Fruit fly (Drosophila melanogaster): ENCODE data around the gene Deaf1.
A peak's percentile ranks its signal among the peaks of the same experiment; 100 is the strongest.

Gene Deaf1

DNA sequence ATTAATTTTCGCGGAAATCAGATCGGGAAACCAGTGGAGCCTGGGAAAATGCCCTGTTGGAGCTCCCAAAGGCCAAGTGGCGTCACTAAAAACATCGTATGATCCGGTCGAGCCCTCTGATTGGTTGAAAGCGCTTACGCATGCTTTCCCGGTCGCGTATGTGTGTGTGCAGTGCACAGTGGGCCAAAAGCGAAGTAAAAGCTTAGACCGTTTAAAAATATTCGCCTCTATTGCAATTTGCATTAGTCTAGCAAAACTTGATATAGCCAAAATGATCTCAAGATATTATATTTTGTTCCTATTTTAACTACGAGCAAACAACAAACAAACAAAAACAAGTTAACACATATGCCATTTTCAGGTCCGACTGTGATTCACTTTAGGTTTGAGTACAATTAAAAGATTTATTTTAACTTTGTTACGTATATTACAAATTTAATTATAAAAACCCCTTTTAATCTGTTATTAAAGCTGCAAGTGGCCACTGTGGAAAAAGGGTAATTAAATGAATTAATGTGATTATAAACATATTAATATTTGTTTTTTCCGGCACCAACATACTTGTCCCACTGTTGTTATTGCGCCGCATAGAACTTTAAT lies 23.7 kb upstream of the Deaf1 start (continued):
- TF ChIP-seq C15 (GFP tag; IDR thresholded peaks at IDR 0.05) (0 out of 3 replicates have a peak, but pooled peaks have one; percentile 11), CG30403 (GFP tag; optimal IDR thresholded peaks at IDR 0.05) (peak; percentile 88), bsh (GFP tag; optimal IDR thresholded peaks at IDR 0.05) (peak; percentile 74 to 93), Asciz (GFP tag; optimal IDR thresholded peaks at IDR 0.05) (peak; percentile 85), CG12236 (GFP tag; optimal IDR thresholded peaks at IDR 0.05) (peak; percentile 47), Vsx1 (GFP tag; optimal IDR thresholded peaks at IDR 0.05) (no peak), scrt (GFP tag; optimal IDR thresholded peaks at IDR 0.05) (peak; percentile 76), ranshi (GFP tag; IDR thresholded peaks at IDR 0.05) (peak; percentile 43), CG16863 (GFP tag; optimal IDR thresholded peaks at IDR 0.05) (peak; percentile 79), CG8089 (GFP tag; optimal IDR thresholded peaks at IDR 0.05) (peak; percentile 63), fru (optimal IDR thresholded peaks at IDR 0.05) (no peak), HLH54F (GFP tag; optimal IDR thresholded peaks at IDR 0.05) (peak; percentile 74), Ssrp (tag; optimal IDR thresholded peaks at IDR 0.05) (peak; percentile 83), bigmax (GFP tag; optimal IDR thresholded peaks at IDR 0.05) (no peak), kay (GFP tag; optimal IDR thresholded peaks at IDR 0.05) (peak; percentile 87), CG6791 (GFP tag; IDR thresholded peaks at IDR 0.05; ENCODE audit: partially characterized antibody) (no peak; the same call in 2 of the 3 replicates), CG5180 (GFP tag; optimal IDR thresholded peaks at IDR 0.05) (peak; percentile 84), dysf (GFP tag; IDR thresholded peaks at IDR 0.05) (peak; percentile 81; the same call in 2 of the 3 replicates), ttk (GFP tag; IDR thresholded peaks at IDR 0.05) (no peak; the same call in 1 of the 2 replicates), mirr (GFP tag; optimal IDR thresholded peaks at IDR 0.05) (peak; percentile 52), CG15479 (GFP tag; optimal IDR thresholded peaks at IDR 0.05) (no peak), CG7928 (GFP tag; optimal IDR thresholded peaks at IDR 0.05) (peak; percentile 3), Hsf (GFP tag; optimal IDR thresholded peaks at IDR 0.05) (peak; percentile 81), CG13775 (GFP tag; optimal IDR thresholded peaks at IDR 0.05) (peak; percentile 87), Aef1 (GFP tag; IDR thresholded peaks at IDR 0.05) (no peak), Hr78 (GFP tag; optimal IDR thresholded peaks at IDR 0.05) (no peak), CG1602 (GFP tag; optimal IDR thresholded peaks at IDR 0.05) (peak; percentile 73), sna (GFP tag; IDR thresholded peaks at IDR 0.05; ENCODE audit: partially characterized antibody) (peak; percentile 33; the same call in 1 of the 2 replicates), repo (GFP tag; optimal IDR thresholded peaks at IDR 0.05) (peak; percentile 69), disco-r (GFP tag; optimal IDR thresholded peaks at IDR 0.05) (peak; percentile 58), CG10209 (GFP tag; optimal IDR thresholded peaks at IDR 0.05) (peak; percentile 88), CG1529 (GFP tag; optimal IDR thresholded peaks at IDR 0.05) (peak; percentile 73), sob (GFP tag; IDR thresholded peaks at IDR 0.05) (peak; percentile 75), Dref (GFP tag; IDR thresholded peaks at IDR 0.05) (no peak; the same call in 1 of the 2 replicates), run (tag; optimal IDR thresholded peaks at IDR 0.05) (peak; percentile 73), CG31388 (GFP tag; optimal IDR thresholded peaks at IDR 0.05) (no peak), chif (GFP tag; optimal IDR thresholded peaks at IDR 0.05) (peak; percentile 69 to 74), Hr39 (optimal IDR thresholded peaks at IDR 0.05) (no peak), stwl (tag; optimal IDR thresholded peaks at IDR 0.05) (no peak), CG17802 (tag; optimal IDR thresholded peaks at IDR 0.05) (peak; percentile 44), pho (GFP tag; optimal IDR thresholded peaks at IDR 0.05) (peak; percentile 81), CG16779 (GFP tag; IDR thresholded peaks at IDR 0.05) (peak; percentile 63; the same call in 1 of the 2 replicates), CG34422 (GFP tag; IDR thresholded peaks at IDR 0.05) (peak; percentile 83; the same call in 2 of the 3 replicates), so (GFP tag; IDR thresholded peaks at IDR 0.05) (peak; percentile 67), CG18619 (GFP tag; optimal IDR thresholded peaks at IDR 0.05) (peak; percentile 90), eyg (GFP tag; optimal IDR thresholded peaks at IDR 0.05) (peak; percentile 55), CG2875 (GFP tag; optimal IDR thresholded peaks at IDR 0.05) (peak; percentile 77), CG8290 (GFP tag; optimal IDR thresholded peaks at IDR 0.05) (peak; percentile 36), CG8290 (tag; optimal IDR thresholded peaks at IDR 0.05) (peak; percentile 34 to 88), CG17361 (GFP tag; IDR thresholded peaks at IDR 0.05) (peak; percentile 92)

All from whole organism, embryonic.